Worm (Caenorhabditis elegans) whole organism, L4 larva: ENCODE data around the gene Y24D9A.6.
"Not testable (repeated sequence)": the region's sequence is repeated elsewhere in the genome, so short reads cannot be mapped to it uniquely, and the experiment has no call there.

Experiments
- F44E2.7 ChIP-seq: fragments of 200-800 bp; sonication (Bioruptor generic); IDR thresholded peaks from 2 replicates; pipeline ENCODE4 v2.1.2; 2022; ENCODE audit warnings: missing genetic modification characterization, missing compliant biosample characterization
- F49E8.2 ChIP-seq: sonication (generic microtip); optimal IDR thresholded peaks from 2 replicates; lab custom pipeline; 2016; ENCODE audit warnings: missing compliant biosample characterization, mild to moderate bottlenecking, missing genetic modification characterization, borderline replicate concordance
- R02D3.7 ChIP-seq: fragments of 150-350 bp; sonication (generic microtip); optimal IDR thresholded peaks from 3 replicates; lab custom pipeline; 2014; ENCODE audit warnings: missing biosample characterization, missing genetic modification characterization
- Y48G9A.11 ChIP-seq: fragments of 200-800 bp; sonication (Bioruptor generic); IDR thresholded peaks from 2 replicates; pipeline ENCODE4 v1.3.6; 2022; ENCODE audit warnings: missing genetic modification reagents, missing genetic modification characterization, missing compliant biosample characterization
- Y5F2A.4 ChIP-seq: fragments of 200-800 bp; sonication (Bioruptor generic); optimal IDR thresholded peaks from 2 replicates; lab custom pipeline; 2018; ENCODE audit warnings: mild to moderate bottlenecking, missing genetic modification characterization, missing compliant biosample characterization
- ama-1 ChIP-seq: fragments of 150-350 bp; optimal IDR thresholded peaks from 2 replicates; lab custom pipeline; 2014; ENCODE audit warnings: inconsistent platforms, mixed read lengths
- arid-1 ChIP-seq: fragments of 200-800 bp; sonication (Bioruptor generic); conservative IDR thresholded peaks from 2 replicates; pipeline ENCODE4 v1.3.6; 2022; ENCODE audit warnings: missing genetic modification reagents, missing genetic modification characterization, missing compliant biosample characterization
- attf-4 ChIP-seq: sonication (generic microtip); optimal IDR thresholded peaks from 3 replicates; lab custom pipeline; 2017; ENCODE audit warnings: missing biosample characterization, missing genetic modification characterization
- ceh-28 ChIP-seq: fragments of 150-350 bp; optimal IDR thresholded peaks from 2 replicates; lab custom pipeline; 2014; ENCODE audit warnings: missing biosample characterization, missing genetic modification reagents, missing genetic modification characterization
- ceh-32 ChIP-seq: sonication (generic microtip); optimal IDR thresholded peaks from 2 replicates; lab custom pipeline; 2016; ENCODE audit warnings: mild to moderate bottlenecking, missing genetic modification characterization, missing compliant biosample characterization; ENCODE audit not compliant: poor library complexity
- ceh-44 ChIP-seq: fragments of 200-800 bp; sonication (Bioruptor generic); IDR thresholded peaks from 2 replicates; pipeline ENCODE4 v1.3.6; 2022; ENCODE audit warnings: missing genetic modification reagents, missing genetic modification characterization, missing compliant biosample characterization
- ctbp-1 ChIP-seq: fragments of 200-800 bp; sonication (Bioruptor generic); IDR thresholded peaks from 2 replicates; pipeline ENCODE4 v1.3.6; 2022; ENCODE audit warnings: missing genetic modification reagents, missing genetic modification characterization, missing compliant biosample characterization
- daf-16 ChIP-seq, 3 experiments: sonication (generic microtip); optimal IDR thresholded peaks; 2 replicates each; lab custom pipeline; 2016 to 2017; ENCODE audit warnings: missing genetic modification characterization in 3 of 3, missing genetic modification reagents in 3 of 3, mild to moderate bottlenecking in 2 of 3, missing compliant biosample characterization in 2 of 3, missing biosample characterization in 1 of 3, moderate library complexity in 1 of 3
- daf-19 ChIP-seq: fragments of 200-800 bp; sonication (Bioruptor generic); conservative IDR thresholded peaks from 2 replicates; pipeline ENCODE4 v1.3.6; 2022; ENCODE audit warnings: missing genetic modification characterization, missing compliant biosample characterization
- dmd-6 ChIP-seq: fragments of 200-800 bp; sonication (Bioruptor generic); IDR thresholded peaks from 2 replicates; pipeline ENCODE4 v1.3.6; 2022; ENCODE audit warnings: missing genetic modification reagents, missing genetic modification characterization, missing compliant biosample characterization
- dmd-8 ChIP-seq: fragments of 200-800 bp; sonication (Bioruptor generic); IDR thresholded peaks from 2 replicates; pipeline ENCODE4 v1.3.6; 2022; ENCODE audit warnings: missing genetic modification characterization, missing compliant biosample characterization
- duxl-1 ChIP-seq: sonication (generic microtip); optimal IDR thresholded peaks from 2 replicates; lab custom pipeline; 2016; ENCODE audit warnings: mild to moderate bottlenecking, missing genetic modification characterization, moderate library complexity, missing compliant biosample characterization; ENCODE audit not compliant: poor library complexity
- dve-1 ChIP-seq: sonication (generic microtip); optimal IDR thresholded peaks from 2 replicates; lab custom pipeline; 2017; ENCODE audit warnings: antibody characterized with exemption, mild to moderate bottlenecking, missing genetic modification characterization, missing compliant biosample characterization; ENCODE audit not compliant: insufficient read depth
- egl-43 ChIP-seq: fragments of 200-800 bp; sonication (Bioruptor generic); IDR thresholded peaks from 2 replicates; pipeline ENCODE4 v1.3.6; 2022; ENCODE audit warnings: missing genetic modification reagents, missing genetic modification characterization, missing compliant biosample characterization
- lim-7 ChIP-seq: fragments of 200-800 bp; sonication (Bioruptor generic); IDR thresholded peaks from 2 replicates; pipeline ENCODE4 v1.3.6; 2022; ENCODE audit warnings: missing genetic modification characterization, missing compliant biosample characterization
- lin-38 ChIP-seq: fragments of 200-800 bp; sonication (Bioruptor generic); IDR thresholded peaks from 2 replicates; pipeline ENCODE4 v1.3.6; 2022; ENCODE audit warnings: missing genetic modification reagents, missing genetic modification characterization, missing compliant biosample characterization
- madf-5 ChIP-seq, 2 experiments: fragments of 200-800 bp; sonication (Bioruptor generic); IDR thresholded peaks; 2 replicates each; pipeline ENCODE4 v1.3.6; 2022; ENCODE audit warnings: missing compliant biosample characterization in 2 of 2, missing genetic modification characterization in 2 of 2
- mdt-29 ChIP-seq: fragments of 200-800 bp; sonication (Bioruptor generic); IDR thresholded peaks from 2 replicates; pipeline ENCODE4 v1.3.6; 2022; ENCODE audit warnings: missing genetic modification reagents, missing genetic modification characterization, missing compliant biosample characterization
- mes-2 ChIP-seq: sonication (generic microtip); optimal IDR thresholded peaks from 2 replicates; lab custom pipeline; 2016; ENCODE audit warnings: missing genotype, mild to moderate bottlenecking, missing genetic modification characterization, missing compliant biosample characterization; ENCODE audit not compliant: poor library complexity, severe bottlenecking
- mxl-2 ChIP-seq: fragments of 200-800 bp; sonication (Bioruptor generic); conservative IDR thresholded peaks from 2 replicates; pipeline ENCODE4 v1.3.6; 2022; ENCODE audit warnings: missing genetic modification reagents, missing genetic modification characterization, missing compliant biosample characterization
- nhr-111 ChIP-seq: fragments of 200-800 bp; sonication (Bioruptor generic); optimal IDR thresholded peaks from 2 replicates; lab custom pipeline; 2018; ENCODE audit warnings: mild to moderate bottlenecking, missing genetic modification characterization, missing compliant biosample characterization
- nhr-41 ChIP-seq: fragments of 200-800 bp; sonication (Bioruptor generic); IDR thresholded peaks from 2 replicates; pipeline ENCODE4 v1.3.6; 2022; ENCODE audit warnings: missing genetic modification reagents, missing genetic modification characterization, missing compliant biosample characterization
- nhr-42 ChIP-seq: fragments of 200-800 bp; sonication (Bioruptor generic); IDR thresholded peaks from 2 replicates; pipeline ENCODE4 v1.3.6; 2022; ENCODE audit warnings: missing genetic modification characterization, missing compliant biosample characterization
- nhr-6 ChIP-seq: fragments of 150-350 bp; optimal IDR thresholded peaks from 2 replicates; lab custom pipeline; 2014; ENCODE audit warnings: missing biosample characterization, missing genetic modification characterization
- pha-4 ChIP-seq, 2 experiments: fragments of 150-350 bp in 1 of 2; fragments of 200-800 bp in 1 of 2; sonication (Bioruptor generic) in 1 of 2; IDR thresholded peaks in 1 of 2; optimal IDR thresholded peaks in 1 of 2; 2 replicates each; pipeline versions ENCODE4 v1.3.6 to Lab custom; 2014 to 2022; ENCODE audit warnings: missing genetic modification characterization in 2 of 2, missing genetic modification reagents in 2 of 2, missing biosample characterization in 1 of 2, missing compliant biosample characterization in 1 of 2
- php-3 ChIP-seq: fragments of 200-800 bp; sonication (Bioruptor generic); IDR thresholded peaks from 2 replicates; pipeline ENCODE4 v1.3.6; 2022; ENCODE audit warnings: missing genetic modification reagents, missing genetic modification characterization, missing compliant biosample characterization
- pqm-1 ChIP-seq: sonication (generic microtip); optimal IDR thresholded peaks from 2 replicates; lab custom pipeline; 2017; ENCODE audit warnings: missing biosample characterization, missing genetic modification characterization
- set-16 ChIP-seq: fragments of 200-800 bp; sonication (Bioruptor generic); IDR thresholded peaks from 2 replicates; pipeline ENCODE4 v1.3.6; 2022; ENCODE audit warnings: missing genetic modification reagents, missing genetic modification characterization, missing compliant biosample characterization
- snpc-1.2 ChIP-seq: fragments of 200-800 bp; sonication (Bioruptor generic); IDR thresholded peaks from 2 replicates; pipeline ENCODE4 v1.3.6; 2022; ENCODE audit warnings: missing genetic modification reagents, missing genetic modification characterization, missing compliant biosample characterization
- snpc-4 ChIP-seq: fragments of 150-350 bp; optimal IDR thresholded peaks from 2 replicates; lab custom pipeline; 2014; ENCODE audit warnings: missing biosample characterization, missing genetic modification characterization
- tag-97 ChIP-seq: fragments of 200-800 bp; sonication (Bioruptor generic); IDR thresholded peaks from 2 replicates; pipeline ENCODE4 v1.3.6; 2022; ENCODE audit warnings: missing genetic modification characterization, missing compliant biosample characterization
- unc-130 ChIP-seq: sonication (generic microtip); optimal IDR thresholded peaks from 2 replicates; lab custom pipeline; 2016; ENCODE audit warnings: missing genetic modification reagents, missing genetic modification characterization, missing compliant biosample characterization
- zfp-3 ChIP-seq: fragments of 200-800 bp; sonication (Bioruptor generic); conservative IDR thresholded peaks from 2 replicates; pipeline ENCODE4 v1.3.6; 2022; ENCODE audit warnings: missing genetic modification reagents, missing genetic modification characterization, missing compliant biosample characterization
- ztf-7 ChIP-seq: fragments of 150-350 bp; optimal IDR thresholded peaks from 2 replicates; lab custom pipeline; 2014; ENCODE audit warnings: missing biosample characterization, missing genetic modification characterization

The Y24D9A.6 gene

DNA sequence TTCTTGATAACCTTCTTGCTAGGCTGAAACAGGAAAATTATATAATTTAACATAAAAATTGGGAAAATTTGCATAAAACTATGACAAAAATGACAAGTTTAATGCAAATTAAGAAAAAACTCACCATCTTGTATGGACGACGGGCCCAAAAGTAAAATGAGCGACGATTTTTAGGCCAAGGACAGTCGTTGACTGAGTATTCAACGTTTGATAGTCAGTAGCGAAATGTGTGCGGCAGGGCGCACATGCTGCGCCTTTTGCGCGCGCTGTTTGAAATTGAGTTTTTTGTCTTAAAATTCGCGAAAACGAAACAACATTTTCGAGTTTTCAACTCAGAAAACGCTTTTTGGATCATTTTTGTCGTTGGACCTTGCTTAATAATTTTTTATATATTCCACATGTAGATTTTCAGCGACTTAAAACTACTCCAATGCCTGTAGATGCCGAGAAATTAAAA is 9.7 kb downstream of the Y24D9A.6 start, which contains the start of the genes rpl-7A and set-21 (continued):
- TF ChIP-seq R02D3.7 (tag; lab: Kevin White, UChicago) (no peak), attf-4 (tag; lab: Kevin White, UChicago) (no peak), nhr-41 (GFP tag; lab: Robert Waterston, UW) (peak; percentile 94), ztf-7 (tag; lab: Kevin White, UChicago) (no peak)

DNA sequence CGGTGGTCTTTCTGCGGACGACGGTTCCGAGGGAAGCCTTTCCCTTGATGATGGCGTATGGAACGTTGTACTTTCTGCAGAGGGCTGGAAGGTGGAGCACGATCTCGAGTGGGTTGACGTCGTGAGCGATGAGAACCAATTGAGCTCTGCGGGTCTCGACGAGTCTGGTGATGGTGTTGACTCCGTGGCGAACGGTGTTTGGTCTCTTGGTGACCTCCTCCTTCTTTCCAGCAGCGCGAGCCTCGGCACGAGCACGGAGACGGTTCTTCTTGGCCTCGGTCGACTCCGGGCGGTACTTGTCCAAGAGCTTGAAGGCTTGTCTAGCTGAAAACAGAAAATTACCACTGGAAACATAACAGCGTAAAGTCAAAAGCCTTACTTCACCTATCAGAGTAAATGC is 10.8 kb downstream of the Y24D9A.6 start:
- TF ChIP-seq set-16 (GFP tag; lab: Robert Waterston, UW) = peak; percentile 91
- TF ChIP-seq F44E2.7 = 0 out of 2 replicates have a peak, but pooled peaks have one; percentile 3

DNA sequence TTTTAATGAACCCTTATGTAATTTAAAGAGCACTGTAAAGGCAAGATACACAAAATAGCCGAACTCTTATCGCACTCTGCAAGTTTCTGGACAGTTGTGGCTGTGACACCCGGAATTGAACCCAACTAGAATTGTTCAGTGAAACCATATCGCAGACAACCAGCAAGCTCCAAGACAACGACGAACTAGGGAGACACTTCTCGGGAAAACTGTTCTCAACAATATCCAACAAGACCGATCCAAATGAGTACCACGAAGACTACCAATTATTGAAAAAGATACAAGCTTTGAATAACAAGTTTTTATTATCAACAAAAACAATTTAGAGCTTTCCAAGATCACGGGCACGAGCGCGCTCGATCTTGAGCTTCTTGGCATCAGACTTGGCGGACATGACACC is 11.3 kb downstream of the Y24D9A.6 start:
- TF ChIP-seq snpc-1.2 (GFP tag; lab: Robert Waterston, UW) (peak; percentile 90), zfp-3 (GFP tag; lab: Robert Waterston, UW) (peak; percentile 48; the same call in 1 of the 2 replicates), madf-5 (GFP tag; IDR thresholded peaks at IDR 0.05; lab: Robert Waterston, UW) (0 out of 4 replicates have a peak, but pooled peaks of 1 of the 2 experiments have one; percentile 60), ama-1 (lab: Kevin White, UChicago) (peak; percentile 28), Y48G9A.11 (GFP tag; lab: Robert Waterston, UW) (peak; percentile 79), duxl-1 (tag; lab: Kevin White, UChicago) (peak; percentile 40), mdt-29 (GFP tag; lab: Robert Waterston, UW) (peak; percentile 40; the same call in 1 of the 2 replicates), egl-43 (GFP tag; lab: Robert Waterston, UW) (peak; percentile 5; the same call in 1 of the 2 replicates), lin-38 (peak; percentile 87), F49E8.2 (peak; percentile 85), ctbp-1 (GFP tag; lab: Robert Waterston, UW) (peak; percentile 54; the same call in 1 of the 2 replicates), lim-7 (GFP tag; lab: Robert Waterston, UW) (0 out of 2 replicates have a peak, but pooled peaks have one; percentile 46), dmd-8 (GFP tag; lab: Robert Waterston, UW) (peak; percentile 77; the same call in 1 of the 2 replicates), Y5F2A.4 (peak; percentile 3), pha-4 (GFP tag; IDR thresholded peaks at IDR 0.05; lab: Robert Waterston, UW) (peak; percentile 57), ceh-44 (GFP tag; lab: Robert Waterston, UW) (peak; percentile 38; the same call in 1 of the 2 replicates), dmd-6 (GFP tag; lab: Robert Waterston, UW) (peak; percentile 13; the same call in 1 of the 2 replicates), unc-130 (peak; percentile 19), arid-1 (peak; percentile 60; the same call in 1 of the 2 replicates), mxl-2 (GFP tag; lab: Robert Waterston, UW) (0 out of 2 replicates have a peak, but pooled peaks have one; percentile 30), daf-19 (GFP tag; lab: Robert Waterston, UW) (peak; percentile 77; the same call in 1 of the 2 replicates), mes-2 (tag; lab: Kevin White, UChicago) (peak; percentile 24), nhr-42 (GFP tag; lab: Robert Waterston, UW) (0 out of 2 replicates have a peak, but pooled peaks have one; percentile 43)
- not testable (repeated sequence) for TF ChIP-seq pha-4 (tag; optimal IDR thresholded peaks at IDR 0.05; lab: Kevin White, UChicago)

DNA sequence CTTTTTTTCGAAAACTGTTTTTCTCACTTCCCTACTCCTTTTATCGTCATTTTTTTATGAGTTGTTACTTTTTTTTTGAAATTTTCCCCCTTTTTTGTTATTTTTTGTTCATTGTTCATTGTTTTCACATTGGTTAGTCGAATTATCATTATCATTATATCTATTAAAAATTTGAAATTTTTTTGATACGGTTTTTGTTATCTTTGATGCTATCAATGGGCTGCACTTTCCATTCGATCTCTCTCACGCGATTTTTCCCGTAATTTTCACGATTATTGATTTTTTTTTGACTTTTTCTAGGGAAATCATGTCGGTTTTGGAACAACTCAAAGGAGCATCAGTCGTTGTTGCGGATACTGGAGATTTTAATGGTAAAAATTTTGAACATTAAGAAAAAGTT is 13.8 kb downstream of the Y24D9A.6 start, which contains the start of gene tald-1:
Gene tald-1 (plus strand): TSS at position 301 of the 400 bp plus-strand sequence.
- no peak for TF ChIP-seq madf-5 (GFP tag; IDR thresholded peaks at IDR 0.05; lab: Robert Waterston, UW)
- TF ChIP-seq dmd-8 (GFP tag; lab: Robert Waterston, UW) = no peak
- TF ChIP-seq snpc-4 (tag; lab: Kevin White, UChicago) = no peak
- peak; percentile 38 for TF ChIP-seq pqm-1 (tag; lab: Kevin White, UChicago)
- no peak for TF ChIP-seq ztf-7 (tag; lab: Kevin White, UChicago)
- TF ChIP-seq ama-1 (lab: Kevin White, UChicago) = no peak
- peak; percentile 5 for TF ChIP-seq dve-1
- TF ChIP-seq ceh-32 (tag; lab: Kevin White, UChicago) = no peak
- TF ChIP-seq tag-97 = no peak
- no peak for TF ChIP-seq egl-43 (GFP tag; lab: Robert Waterston, UW)
- no peak for TF ChIP-seq daf-16 (GFP tag; optimal IDR thresholded peaks at IDR 0.05; lab: Kevin White, UChicago)
- TF ChIP-seq daf-16 (tag; optimal IDR thresholded peaks at IDR 0.05; lab: Kevin White, UChicago) = peak; percentile 0
- no peak for TF ChIP-seq nhr-6 (tag; lab: Kevin White, UChicago)
- peak; percentile 38 for TF ChIP-seq ceh-28 (tag; lab: Kevin White, UChicago)
- no peak for TF ChIP-seq nhr-111 (GFP tag; lab: Kevin White, UChicago)
- peak; percentile 25; the same call in 1 of the 2 replicates for TF ChIP-seq snpc-1.2 (GFP tag; lab: Robert Waterston, UW)
- TF ChIP-seq php-3 (GFP tag; lab: Robert Waterston, UW) = 0 out of 2 replicates have a peak, but pooled peaks have one; percentile 13
